Fruit fly (Drosophila melanogaster) whole organism, embryonic: ENCODE data around the gene Tig.

Experiments used
- CG10209 ChIP-seq: fragments of 200-800 bp; sonication (Bioruptor generic); optimal IDR thresholded peaks from 3 replicates; lab custom pipeline; 2017; ENCODE audit warnings: missing biosample characterization, mild to moderate bottlenecking, missing genetic modification characterization, missing genetic modification reagents
- CG10267 ChIP-seq: fragments of 200-800 bp; sonication (Bioruptor generic); optimal IDR thresholded peaks from 2 replicates; lab custom pipeline; 2018; ENCODE audit warnings: missing biosample characterization, mild to moderate bottlenecking, missing genetic modification characterization, moderate library complexity
- CG10543 ChIP-seq: fragments of 200-800 bp; sonication (Bioruptor generic); optimal IDR thresholded peaks from 3 replicates; lab custom pipeline; 2017; ENCODE audit warnings: missing biosample characterization, mild to moderate bottlenecking, missing genetic modification characterization, moderate library complexity
- CG12942 ChIP-seq: fragments of 200-800 bp; sonication (Bioruptor generic); optimal IDR thresholded peaks from 3 replicates; lab custom pipeline; 2016; ENCODE audit warnings: missing biosample characterization, missing genetic modification characterization
- CG13296 ChIP-seq: fragments of 200-800 bp; sonication (Bioruptor generic); optimal IDR thresholded peaks from 3 replicates; lab custom pipeline; 2018; ENCODE audit warnings: missing biosample characterization, mild to moderate bottlenecking, missing genetic modification characterization
- CG13894 ChIP-seq: fragments of 200-800 bp; sonication (Bioruptor generic); optimal IDR thresholded peaks from 3 replicates; lab custom pipeline; 2018; ENCODE audit warnings: missing biosample characterization, mild to moderate bottlenecking, missing genetic modification characterization, moderate library complexity
- CG14860 ChIP-seq: fragments of 200-800 bp; sonication (Bioruptor generic); IDR thresholded peaks from 3 replicates; pipeline ENCODE4 v1.3.6; 2022; ENCODE audit warnings: missing biosample characterization, missing genetic modification characterization; ENCODE audit not compliant: partially characterized antibody
- CG16813 ChIP-seq: fragments of 200-800 bp; sonication (Bioruptor generic); IDR thresholded peaks from 3 replicates; pipeline ENCODE4 v1.3.6; 2022; ENCODE audit warnings: missing biosample characterization, missing genetic modification characterization; ENCODE audit not compliant: partially characterized antibody
- CG17186 ChIP-seq: fragments of 200-800 bp; sonication (Bioruptor generic); optimal IDR thresholded peaks from 3 replicates; lab custom pipeline; 2017; ENCODE audit warnings: missing biosample characterization, missing genetic modification reagents, missing genetic modification characterization
- CG17612 ChIP-seq: fragments of 200-800 bp; sonication (Bioruptor generic); IDR thresholded peaks from 2 replicates; pipeline ENCODE4 v1.3.6; 2022; ENCODE audit warnings: missing biosample characterization, missing genetic modification characterization
- CG17802 ChIP-seq: fragments of 200-800 bp; sonication (Bioruptor generic); optimal IDR thresholded peaks from 2 replicates; lab custom pipeline; 2018; ENCODE audit warnings: missing biosample characterization, mild to moderate bottlenecking, missing genetic modification characterization, moderate library complexity
- CG2875 ChIP-seq: fragments of 200-800 bp; sonication (Bioruptor generic); optimal IDR thresholded peaks from 2 replicates; lab custom pipeline; 2017; ENCODE audit warnings: missing biosample characterization, mild to moderate bottlenecking, missing genetic modification characterization, missing genetic modification reagents
- CG33557 ChIP-seq: fragments of 200-800 bp; sonication (Bioruptor generic); optimal IDR thresholded peaks from 2 replicates; lab custom pipeline; 2019; ENCODE audit warnings: missing biosample characterization, mild to moderate bottlenecking, missing genetic modification characterization, moderate library complexity
- CG34376 ChIP-seq: fragments of 200-800 bp; sonication (Bioruptor generic); optimal IDR thresholded peaks from 2 replicates; lab custom pipeline; 2018; ENCODE audit warnings: missing biosample characterization, mild to moderate bottlenecking, missing genetic modification characterization
- CG6683 ChIP-seq: fragments of 200-800 bp; sonication (Bioruptor generic); optimal IDR thresholded peaks from 2 replicates; lab custom pipeline; 2017; ENCODE audit warnings: missing biosample characterization, mild to moderate bottlenecking, missing genetic modification characterization, missing genetic modification reagents
- CG9215 ChIP-seq: fragments of 200-800 bp; sonication (Bioruptor generic); IDR thresholded peaks from 2 replicates; pipeline ENCODE4 v1.3.6; 2022; ENCODE audit warnings: missing biosample characterization, missing genetic modification characterization
- CG9817 ChIP-seq: fragments of 200-800 bp; sonication (Bioruptor generic); optimal IDR thresholded peaks from 2 replicates; lab custom pipeline; 2018; ENCODE audit warnings: missing biosample characterization, mild to moderate bottlenecking, missing genetic modification characterization, moderate library complexity
- CG9932 ChIP-seq: fragments of 200-800 bp; sonication (Bioruptor generic); IDR thresholded peaks from 2 replicates; pipeline ENCODE4 v1.3.6; 2022; ENCODE audit warnings: missing biosample characterization, missing genetic modification characterization
- Dbx ChIP-seq: fragments of 200-800 bp; sonication (Bioruptor generic); IDR thresholded peaks from 3 replicates; pipeline ENCODE4 v1.3.6; 2022; ENCODE audit warnings: missing biosample characterization, missing genetic modification characterization
- ERR ChIP-seq: fragments of 200-800 bp; sonication (Bioruptor generic); optimal IDR thresholded peaks from 2 replicates; lab custom pipeline; 2016; ENCODE audit warnings: missing biosample characterization, missing genetic modification characterization
- Hmr ChIP-seq: fragments of 200-800 bp; sonication (Bioruptor generic); optimal IDR thresholded peaks from 3 replicates; lab custom pipeline; 2017; ENCODE audit warnings: mild to moderate bottlenecking, missing biosample characterization, missing genetic modification reagents, missing genetic modification characterization
- MTF-1 ChIP-seq: fragments of 200-800 bp; sonication (Bioruptor generic); optimal IDR thresholded peaks from 2 replicates; lab custom pipeline; 2018; ENCODE audit warnings: missing biosample characterization, mild to moderate bottlenecking, missing genetic modification characterization, borderline replicate concordance
- Max ChIP-seq: fragments of 200-800 bp; sonication (Bioruptor generic); optimal IDR thresholded peaks from 2 replicates; lab custom pipeline; 2016; ENCODE audit warnings: missing biosample characterization, mild to moderate bottlenecking, missing genetic modification characterization
- Nf-YC ChIP-seq: fragments of 200-800 bp; optimal IDR thresholded peaks from 3 replicates; lab custom pipeline; 2019; ENCODE audit warnings: missing biosample characterization, mild to moderate bottlenecking, missing genetic modification characterization, moderate library complexity
- Rfx ChIP-seq: fragments of 200-800 bp; sonication (Bioruptor generic); IDR thresholded peaks from 2 replicates; pipeline ENCODE4 v1.3.6; 2022; ENCODE audit warnings: missing biosample characterization, missing genetic modification characterization
- ac ChIP-seq: fragments of 200-800 bp; sonication (Bioruptor generic); optimal IDR thresholded peaks from 3 replicates; lab custom pipeline; 2017; ENCODE audit warnings: missing biosample characterization, mild to moderate bottlenecking, missing genetic modification characterization
- al ChIP-seq: fragments of 200-800 bp; sonication (Bioruptor generic); IDR thresholded peaks from 2 replicates; pipeline ENCODE4 v1.3.6; 2022; ENCODE audit warnings: missing biosample characterization, missing genetic modification characterization
- amos ChIP-seq: fragments of 200-800 bp; sonication (Bioruptor generic); IDR thresholded peaks from 2 replicates; pipeline ENCODE4 v1.3.6; 2022; ENCODE audit warnings: missing biosample characterization, missing genetic modification characterization; ENCODE audit not compliant: partially characterized antibody
- aop ChIP-seq: fragments of 200-800 bp; sonication (Bioruptor generic); IDR thresholded peaks from 2 replicates; pipeline ENCODE4 v1.3.6; 2022; ENCODE audit warnings: missing biosample characterization, missing genetic modification characterization
- ap ChIP-seq: fragments of 200-800 bp; sonication (Bioruptor generic); IDR thresholded peaks from 2 replicates; pipeline ENCODE4 v1.3.6; 2022; ENCODE audit warnings: missing biosample characterization, missing genetic modification characterization
- crc ChIP-seq: fragments of 200-800 bp; sonication (Bioruptor generic); optimal IDR thresholded peaks from 2 replicates; lab custom pipeline; 2016; ENCODE audit warnings: missing biosample characterization, missing genetic modification characterization
- dm ChIP-seq: fragments of 200-800 bp; sonication (Bioruptor generic); optimal IDR thresholded peaks from 3 replicates; lab custom pipeline; 2016; ENCODE audit warnings: missing biosample characterization, missing genetic modification characterization
- dmrt11E ChIP-seq: fragments of 200-800 bp; sonication (Bioruptor generic); optimal IDR thresholded peaks from 3 replicates; lab custom pipeline; 2018; ENCODE audit warnings: missing biosample characterization, mild to moderate bottlenecking, missing genetic modification characterization, moderate library complexity
- dpn ChIP-seq, 2 experiments: fragments of 200-800 bp; sonication (Bioruptor generic); optimal IDR thresholded peaks; 3 replicates each; lab custom pipeline; 2016; ENCODE audit warnings: missing biosample characterization in 2 of 2, missing genetic modification characterization in 2 of 2
- ewg ChIP-seq: fragments of 200-800 bp; sonication (Bioruptor generic); optimal IDR thresholded peaks from 3 replicates; lab custom pipeline; 2017; ENCODE audit warnings: mild to moderate bottlenecking, missing biosample characterization, missing genetic modification reagents, missing genetic modification characterization
- fd64A ChIP-seq: fragments of 200-800 bp; sonication (Bioruptor generic); optimal IDR thresholded peaks from 3 replicates; lab custom pipeline; 2018; ENCODE audit warnings: missing biosample characterization, mild to moderate bottlenecking, missing genetic modification characterization
- gem ChIP-seq: fragments of 200-800 bp; sonication (Bioruptor generic); optimal IDR thresholded peaks from 2 replicates; lab custom pipeline; 2019; ENCODE audit warnings: missing biosample characterization, mild to moderate bottlenecking, missing genetic modification characterization, moderate library complexity
- gro ChIP-seq: fragments of 200-800 bp; sonication (Bioruptor generic); optimal IDR thresholded peaks from 2 replicates; lab custom pipeline; 2016; ENCODE audit warnings: missing biosample characterization, missing genetic modification characterization
- lab ChIP-seq: fragments of 200-800 bp; sonication (Bioruptor generic); optimal IDR thresholded peaks from 3 replicates; lab custom pipeline; 2017; ENCODE audit warnings: missing biosample characterization, missing genetic modification characterization, mild to moderate bottlenecking, moderate library complexity, missing genetic modification reagents
- lilli ChIP-seq: fragments of 200-800 bp; sonication (Bioruptor generic); optimal IDR thresholded peaks from 3 replicates; lab custom pipeline; 2016; ENCODE audit warnings: missing biosample characterization, missing genetic modification characterization
- nau ChIP-seq: fragments of 200-800 bp; sonication (Bioruptor generic); optimal IDR thresholded peaks from 3 replicates; lab custom pipeline; 2017; ENCODE audit warnings: missing biosample characterization, mild to moderate bottlenecking, missing genetic modification characterization, missing genetic modification reagents
- nerfin-2 ChIP-seq: fragments of 200-800 bp; sonication (Bioruptor generic); IDR thresholded peaks from 2 replicates; pipeline ENCODE4 v1.3.6; 2022; ENCODE audit warnings: missing biosample characterization, missing genetic modification characterization; ENCODE audit not compliant: partially characterized antibody
- pan ChIP-seq, 4 experiments: fragments of >200 bp in 3 of 4; fragments of 200-800 bp in 1 of 4; sonication (Bioruptor generic) in 1 of 4; optimal IDR thresholded peaks in 3 of 4; IDR thresholded peaks in 1 of 4; 2 replicates each; pipeline versions ENCODE4 v1.3.6 to Lab custom; 2017 to 2022; ENCODE audit warnings: missing biosample characterization in 2 of 4, missing genetic modification characterization in 2 of 4, mixed read lengths in 1 of 4
- pzg ChIP-seq: fragments of 200-800 bp; sonication (Bioruptor generic); optimal IDR thresholded peaks from 3 replicates; lab custom pipeline; 2018; ENCODE audit warnings: missing biosample characterization, mild to moderate bottlenecking, missing genetic modification characterization, moderate library complexity
- sd ChIP-seq: fragments of 200-800 bp; sonication (Bioruptor generic); optimal IDR thresholded peaks from 3 replicates; lab custom pipeline; 2018; ENCODE audit warnings: missing biosample characterization, mild to moderate bottlenecking, missing genetic modification characterization, moderate library complexity
- seq ChIP-seq: fragments of 200-800 bp; sonication (Bioruptor generic); IDR thresholded peaks from 2 replicates; pipeline ENCODE4 v1.3.6; 2022; ENCODE audit warnings: missing biosample characterization, missing genetic modification characterization
- so ChIP-seq: fragments of 200-800 bp; sonication (Bioruptor generic); IDR thresholded peaks from 3 replicates; pipeline ENCODE4 v1.3.6; 2022; ENCODE audit warnings: missing biosample characterization, missing genetic modification characterization
- sob ChIP-seq: fragments of 200-800 bp; sonication (Bioruptor generic); IDR thresholded peaks from 2 replicates; pipeline ENCODE4 v1.3.6; 2022; ENCODE audit warnings: missing biosample characterization, missing genetic modification characterization
- stwl ChIP-seq: fragments of 200-800 bp; sonication (Bioruptor generic); optimal IDR thresholded peaks from 3 replicates; lab custom pipeline; 2018; ENCODE audit warnings: missing biosample characterization, mild to moderate bottlenecking, missing genetic modification characterization, moderate library complexity

The Tig gene

DNA sequence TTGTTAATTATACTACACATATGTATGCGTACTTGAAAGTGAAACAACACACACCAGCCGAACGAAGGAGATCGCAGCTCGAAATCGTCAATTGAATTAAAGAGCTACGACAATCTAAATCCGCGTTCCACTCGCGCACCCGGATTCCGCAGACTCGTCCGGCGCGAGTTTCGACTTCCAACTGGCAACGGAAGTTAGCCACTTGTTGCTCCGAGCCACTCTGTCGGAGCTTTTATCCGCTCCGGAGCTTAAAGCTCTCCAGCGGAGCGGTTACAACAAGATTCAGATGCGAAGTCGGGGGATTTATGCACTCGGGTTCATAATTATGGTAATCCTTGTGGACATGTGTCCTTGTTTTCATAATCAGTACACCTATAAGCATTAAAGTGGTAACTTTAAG, 42.4 kb upstream of the Tig start, which contains the start of gene Rchy1 (continued):
- no peak for TF ChIP-seq ewg (GFP tag; lab: Kevin White, UChicago)
- peak; percentile 35 for TF ChIP-seq Nf-YC (tag; lab: Kevin White, UChicago)
- TF ChIP-seq nerfin-2 (GFP tag; lab: Robert Waterston, UW), result no peak
- peak; percentile 45; the same call in 1 of the 2 replicates for TF ChIP-seq Rfx (GFP tag; lab: Robert Waterston, UW)
- TF ChIP-seq CG10543 (GFP tag; lab: Kevin White, UChicago), result peak; percentile 33
- TF ChIP-seq amos, result peak; percentile 17; the same call in 1 of the 2 replicates
- no peak for TF ChIP-seq aop (GFP tag; lab: Robert Waterston, UW)
- TF ChIP-seq nau (GFP tag; lab: Kevin White, UChicago), result peak; percentile 20
- no peak for TF ChIP-seq CG9817 (tag; lab: Kevin White, UChicago)
- TF ChIP-seq CG13296 (GFP tag; lab: Kevin White, UChicago), result peak; percentile 70
- TF ChIP-seq ac (GFP tag; lab: Kevin White, UChicago), result no peak
- peak; percentile 34 for TF ChIP-seq sd
- TF ChIP-seq CG10209 (GFP tag; lab: Kevin White, UChicago), result no peak
- no peak for TF ChIP-seq CG17802 (tag; lab: Kevin White, UChicago)
- peak; percentile 54 for TF ChIP-seq gro (GFP tag; lab: Kevin White, UChicago)
- TF ChIP-seq CG33557 (GFP tag; lab: Kevin White, UChicago), result no peak
- peak; percentile 36; the same call in 2 of the 3 replicates for TF ChIP-seq Dbx (GFP tag; lab: Robert Waterston, UW)
- peak; percentile 72 for TF ChIP-seq CG13894 (tag; lab: Kevin White, UChicago)
- TF ChIP-seq pzg (GFP tag; lab: Kevin White, UChicago), result peak; percentile 0
- TF ChIP-seq CG9215 (GFP tag; lab: Robert Waterston, UW), result no peak
- TF ChIP-seq lilli, result peak; percentile 18
- TF ChIP-seq CG10267 (tag; lab: Kevin White, UChicago), result no peak
- TF ChIP-seq al, result no peak
- no peak for TF ChIP-seq CG6683 (GFP tag; lab: Kevin White, UChicago)
- no peak for TF ChIP-seq pan (optimal IDR thresholded peaks at IDR 0.05; lab: Kevin White, UChicago)
- peak in 1 of 2 experiments; percentile 27 for TF ChIP-seq pan (GFP tag; optimal IDR thresholded peaks at IDR 0.05 in 1 of 2, IDR thresholded peaks at IDR 0.05 in 1 of 2)
- no peak for TF ChIP-seq CG9932 (GFP tag; lab: Robert Waterston, UW)
- TF ChIP-seq so (GFP tag; lab: Robert Waterston, UW), result peak; percentile 62; the same call in 1 of the 3 replicates
- TF ChIP-seq Max (GFP tag; lab: Kevin White, UChicago), result no peak
- no peak for TF ChIP-seq crc (GFP tag; lab: Kevin White, UChicago)
- TF ChIP-seq MTF-1 (GFP tag; lab: Kevin White, UChicago), result peak; percentile 32
- TF ChIP-seq gem (tag; lab: Kevin White, UChicago), result peak; percentile 48
- TF ChIP-seq fd64A, result peak; percentile 9
- TF ChIP-seq dmrt11E, result no peak
- no peak for TF ChIP-seq CG17186
- TF ChIP-seq dm (GFP tag; lab: Kevin White, UChicago), result no peak
- TF ChIP-seq CG16813 (GFP tag; lab: Robert Waterston, UW), result no peak
- TF ChIP-seq CG2875, result peak; percentile 26
- TF ChIP-seq CG12942 (GFP tag; lab: Kevin White, UChicago), result no peak
- peak; percentile 78 for TF ChIP-seq lab
- TF ChIP-seq CG14860 (GFP tag; lab: Robert Waterston, UW), result no peak
- TF ChIP-seq Hmr (GFP tag; lab: Kevin White, UChicago), result peak; percentile 46
- peak; percentile 58; the same call in 1 of the 2 replicates for TF ChIP-seq sob
- TF ChIP-seq CG17612 (GFP tag; lab: Robert Waterston, UW), result no peak
- no peak for TF ChIP-seq stwl (tag; lab: Kevin White, UChicago)
- peak; percentile 82 for TF ChIP-seq CG34376 (GFP tag; lab: Kevin White, UChicago)
- no peak for TF ChIP-seq ap (GFP tag; lab: Robert Waterston, UW)
- no peak for TF ChIP-seq dpn (GFP tag; optimal IDR thresholded peaks at IDR 0.05; lab: Kevin White, UChicago)
- no peak for TF ChIP-seq ERR (GFP tag; lab: Kevin White, UChicago)
- peak; percentile 17; the same call in 1 of the 2 replicates for TF ChIP-seq seq (GFP tag; lab: Robert Waterston, UW)
